Fruit fly (Drosophila melanogaster): ENCODE data around the gene CG32024.

Gene CG32024

dm6 chr3L:8767876-8768275, 39.5 kb upstream of the CG32024 start (continued):
- TF ChIP-seq CG11696 (GFP tag; IDR thresholded peaks at IDR 0.05) (no peak), schlank (tag; optimal IDR thresholded peaks at IDR 0.05) (no peak), gem (tag; optimal IDR thresholded peaks at IDR 0.05) (peak; percentile 60), NC2α (GFP tag; optimal IDR thresholded peaks at IDR 0.05) (no peak), esg (GFP tag; conservative IDR thresholded peaks at IDR 0.05) (peak; percentile 40; the same call in 1 of the 2 replicates), ham (GFP tag; IDR thresholded peaks at IDR 0.05) (no peak), CG11085 (GFP tag; IDR thresholded peaks at IDR 0.05) (no peak), tap (tag; optimal IDR thresholded peaks at IDR 0.05) (no peak), az2 (GFP tag; optimal IDR thresholded peaks at IDR 0.05) (no peak), sens (GFP tag) (peak; percentile 72), CG13123 (GFP tag; optimal IDR thresholded peaks at IDR 0.05) (no peak), Xbp1 (GFP tag; optimal IDR thresholded peaks at IDR 0.05) (peak; percentile 54), CG4820 (GFP tag; optimal IDR thresholded peaks at IDR 0.05) (peak; percentile 17), CG12744 (GFP tag; optimal IDR thresholded peaks at IDR 0.05) (peak; percentile 14), Fer2 (tag; optimal IDR thresholded peaks at IDR 0.05) (no peak), CG11398 (GFP tag; optimal IDR thresholded peaks at IDR 0.05) (no peak), HLH3B (GFP tag; IDR thresholded peaks at IDR 0.05) (no peak), CG33213 (GFP tag; optimal IDR thresholded peaks at IDR 0.05) (no peak), CG8765 (GFP tag; IDR thresholded peaks at IDR 0.05) (no peak), gsb (GFP tag; IDR thresholded peaks at IDR 0.05) (peak; percentile 17; the same call in 1 of the 2 replicates), unc-4 (GFP tag; IDR thresholded peaks at IDR 0.05; ENCODE audit: partially characterized antibody) (no peak), CG16863 (GFP tag; optimal IDR thresholded peaks at IDR 0.05) (no peak), CG13624 (GFP tag; optimal IDR thresholded peaks at IDR 0.05) (peak; percentile 21), Chrac-16 (GFP tag; optimal IDR thresholded peaks at IDR 0.05) (peak; percentile 11), CG5245 (GFP tag; optimal IDR thresholded peaks at IDR 0.05) (no peak), MBD-R2 (GFP tag; IDR thresholded peaks at IDR 0.05) (no peak), CG8089 (GFP tag; optimal IDR thresholded peaks at IDR 0.05) (no peak), CG13894 (tag; optimal IDR thresholded peaks at IDR 0.05) (no peak), z (GFP tag; IDR thresholded peaks at IDR 0.05) (no peak), chm (GFP tag; IDR thresholded peaks at IDR 0.05) (no peak), mam (GFP tag; optimal IDR thresholded peaks at IDR 0.05) (peak; percentile 47), CG11723 (GFP tag; optimal IDR thresholded peaks at IDR 0.05) (peak; percentile 26), CG4854 (GFP tag; optimal IDR thresholded peaks at IDR 0.05) (no peak), CG34422 (GFP tag; IDR thresholded peaks at IDR 0.05) (no peak), grau (tag; optimal IDR thresholded peaks at IDR 0.05) (peak; percentile 62), bab2 (GFP tag; optimal IDR thresholded peaks at IDR 0.05) (no peak), sug (tag; optimal IDR thresholded peaks at IDR 0.05) (no peak), Ssrp (tag; optimal IDR thresholded peaks at IDR 0.05) (no peak), Ets65A (GFP tag) (peak; percentile 76), Lim3 (GFP tag; IDR thresholded peaks at IDR 0.05) (no peak), hth (optimal IDR thresholded peaks at IDR 0.05) (no peak), Myb (GFP tag; optimal IDR thresholded peaks at IDR 0.05) (peak; percentile 52), sna (GFP tag; IDR thresholded peaks at IDR 0.05; ENCODE audit: partially characterized antibody) (no peak), HmgD (GFP tag; optimal IDR thresholded peaks at IDR 0.05) (no peak), CG4360 (GFP tag; IDR thresholded peaks at IDR 0.05) (no peak), toy (GFP tag; IDR thresholded peaks at IDR 0.05) (no peak), ro (GFP tag; IDR thresholded peaks at IDR 0.05) (no peak), odd (GFP tag; optimal IDR thresholded peaks at IDR 0.05) (no peak), bigmax (GFP tag; optimal IDR thresholded peaks at IDR 0.05) (no peak), CG30020 (tag; optimal IDR thresholded peaks at IDR 0.05) (no peak), cato (GFP tag; optimal IDR thresholded peaks at IDR 0.05; ENCODE audit: borderline replicate concordance) (no peak), CG33557 (GFP tag; optimal IDR thresholded peaks at IDR 0.05) (no peak), Camta (GFP tag; optimal IDR thresholded peaks at IDR 0.05) (peak; percentile 4), tin (GFP tag; optimal IDR thresholded peaks at IDR 0.05) (peak; percentile 14)

Measured in whole organism, embryonic.